Fruit fly (Drosophila melanogaster): ENCODE data around the gene Ada3.

Gene Ada3

dm6 chrX:18091159-18091676, 5.7 kb downstream of the Ada3 start, which contains the start of gene scu:
Gene scu, plus strand, starts transcription at chrX:18091259.
- TF ChIP-seq EcR (GFP tag; optimal IDR thresholded peaks at IDR 0.05), result no peak
- TF ChIP-seq psq (optimal IDR thresholded peaks at IDR 0.05), result no peak
- TF ChIP-seq usp (GFP tag; optimal IDR thresholded peaks at IDR 0.05), result no peak
- no peak for TF ChIP-seq pan (optimal IDR thresholded peaks at IDR 0.05)
- no peak for TF ChIP-seq CG8478 (optimal IDR thresholded peaks at IDR 0.05)
- TF ChIP-seq Dll (optimal IDR thresholded peaks at IDR 0.05), result no peak

dm6 chrX:18092126-18092525, 6.6 kb downstream of the Ada3 start:
- TF ChIP-seq EcR (GFP tag; optimal IDR thresholded peaks at IDR 0.05) (no peak), Dll (optimal IDR thresholded peaks at IDR 0.05) (no peak), CG8478 (optimal IDR thresholded peaks at IDR 0.05) (no peak), psq (optimal IDR thresholded peaks at IDR 0.05) (no peak), usp (GFP tag; optimal IDR thresholded peaks at IDR 0.05) (no peak), pan (optimal IDR thresholded peaks at IDR 0.05) (no peak)

- TF ChIP-seq pan (optimal IDR thresholded peaks at IDR 0.05) (peak; percentile 95), psq (optimal IDR thresholded peaks at IDR 0.05) (no peak)
Observed at dm6 chrX:18092810-18093222, 7.3 kb downstream of the Ada3 start, which contains the start of gene RhoGAP16F. Gene RhoGAP16F, plus strand, starts transcription at chrX:18093145.

dm6 chrX:18094130-18094529, 8.6 kb downstream of the Ada3 start:
- TF ChIP-seq usp (GFP tag; optimal IDR thresholded peaks at IDR 0.05) (no peak), psq (optimal IDR thresholded peaks at IDR 0.05) (no peak), pan (optimal IDR thresholded peaks at IDR 0.05) (no peak), Dll (optimal IDR thresholded peaks at IDR 0.05) (no peak), EcR (GFP tag; optimal IDR thresholded peaks at IDR 0.05) (no peak), CG8478 (optimal IDR thresholded peaks at IDR 0.05) (no peak)

- no peak for TF ChIP-seq Dll (optimal IDR thresholded peaks at IDR 0.05)
- TF ChIP-seq EcR (GFP tag; optimal IDR thresholded peaks at IDR 0.05), result no peak
- TF ChIP-seq pan (optimal IDR thresholded peaks at IDR 0.05), result no peak
- TF ChIP-seq psq (optimal IDR thresholded peaks at IDR 0.05), result no peak
- TF ChIP-seq CG8478 (optimal IDR thresholded peaks at IDR 0.05), result no peak
- no peak for TF ChIP-seq usp (GFP tag; optimal IDR thresholded peaks at IDR 0.05)
Observed at dm6 chrX:18094747-18095352, 9.3 kb downstream of the Ada3 start.

- TF ChIP-seq Dll (optimal IDR thresholded peaks at IDR 0.05) (no peak), pan (optimal IDR thresholded peaks at IDR 0.05) (no peak), psq (optimal IDR thresholded peaks at IDR 0.05) (no peak), EcR (GFP tag; optimal IDR thresholded peaks at IDR 0.05) (no peak)
Observed at dm6 chrX:18100146-18100669, 14.6 kb downstream of the Ada3 start.

dm6 chrX:18101098-18101711, 15.6 kb downstream of the Ada3 start, which contains the start of gene Mvb12:
Gene Mvb12, minus strand, starts transcription at chrX:18101314.
- no peak for TF ChIP-seq psq (optimal IDR thresholded peaks at IDR 0.05)
- TF ChIP-seq pan (optimal IDR thresholded peaks at IDR 0.05), result no peak
- no peak for TF ChIP-seq usp (GFP tag; optimal IDR thresholded peaks at IDR 0.05)
- TF ChIP-seq CG8478 (optimal IDR thresholded peaks at IDR 0.05), result no peak
- no peak for TF ChIP-seq EcR (GFP tag; optimal IDR thresholded peaks at IDR 0.05)
- TF ChIP-seq Dll (optimal IDR thresholded peaks at IDR 0.05), result no peak

- no peak for TF ChIP-seq usp (GFP tag; optimal IDR thresholded peaks at IDR 0.05)
- no peak for TF ChIP-seq EcR (GFP tag; optimal IDR thresholded peaks at IDR 0.05)
- no peak for TF ChIP-seq pan (optimal IDR thresholded peaks at IDR 0.05)
- TF ChIP-seq psq (optimal IDR thresholded peaks at IDR 0.05), result no peak
- no peak for TF ChIP-seq CG8478 (optimal IDR thresholded peaks at IDR 0.05)
- TF ChIP-seq Dll (optimal IDR thresholded peaks at IDR 0.05), result no peak
Observed at dm6 chrX:18101778-18102177, 16.2 kb downstream of the Ada3 start, which contains the start of gene Taf8. Gene Taf8, plus strand, starts transcription at chrX:18101970.

dm6 chrX:18103353-18103752, 17.8 kb downstream of the Ada3 start, which contains the start of gene CG7135:
Gene CG7135, plus strand, starts transcription at chrX:18103653.
- TF ChIP-seq pan (optimal IDR thresholded peaks at IDR 0.05) (no peak), usp (GFP tag; optimal IDR thresholded peaks at IDR 0.05) (no peak), psq (optimal IDR thresholded peaks at IDR 0.05) (no peak), CG8478 (optimal IDR thresholded peaks at IDR 0.05) (no peak), EcR (GFP tag; optimal IDR thresholded peaks at IDR 0.05) (no peak), Dll (optimal IDR thresholded peaks at IDR 0.05) (no peak)

dm6 chrX:18106686-18107085, 21.1 kb downstream of the Ada3 start:
- TF ChIP-seq psq (optimal IDR thresholded peaks at IDR 0.05), result no peak
- TF ChIP-seq usp (GFP tag; optimal IDR thresholded peaks at IDR 0.05), result no peak
- no peak for TF ChIP-seq Dll (optimal IDR thresholded peaks at IDR 0.05)
- TF ChIP-seq pan (optimal IDR thresholded peaks at IDR 0.05), result no peak

dm6 chrX:18108676-18109075, 23.1 kb downstream of the Ada3 start:
- TF ChIP-seq pan (optimal IDR thresholded peaks at IDR 0.05) (no peak), Dll (optimal IDR thresholded peaks at IDR 0.05) (no peak), usp (GFP tag; optimal IDR thresholded peaks at IDR 0.05) (no peak), CG8478 (optimal IDR thresholded peaks at IDR 0.05) (no peak), EcR (GFP tag; optimal IDR thresholded peaks at IDR 0.05) (no peak), psq (optimal IDR thresholded peaks at IDR 0.05) (no peak)

dm6 chrX:18114770-18115169, 29.2 kb downstream of the Ada3 start:
- no peak for TF ChIP-seq pan (optimal IDR thresholded peaks at IDR 0.05)
- TF ChIP-seq EcR (GFP tag; optimal IDR thresholded peaks at IDR 0.05), result no peak
- no peak for TF ChIP-seq Dll (optimal IDR thresholded peaks at IDR 0.05)
- TF ChIP-seq psq (optimal IDR thresholded peaks at IDR 0.05), result no peak
- no peak for TF ChIP-seq usp (GFP tag; optimal IDR thresholded peaks at IDR 0.05)
- no peak for TF ChIP-seq CG8478 (optimal IDR thresholded peaks at IDR 0.05)
